Worm (Caenorhabditis elegans): Measurements from ENCODE around the gene T24F1.7.

T24F1.7 gene

ce11 chrII:11345570-11346029 lies 33.3 kb downstream of the T24F1.7 start, which contains the start of gene nduf-11 (continued):
- TF ChIP-seq fkh-4 (tag; optimal IDR thresholded peaks at IDR 0.05; ENCODE audit: borderline replicate concordance) (peak; percentile 43), pqm-1 (tag; optimal IDR thresholded peaks at IDR 0.05) (no peak), aha-1 (tag; optimal IDR thresholded peaks at IDR 0.05) (peak; percentile 59), nhr-85 (tag) (peak; percentile 94), xbp-1 (tag; optimal IDR thresholded peaks at IDR 0.05) (peak; percentile 87), fkh-8 (tag; optimal IDR thresholded peaks at IDR 0.05) (peak; percentile 71), nhr-76 (tag; optimal IDR thresholded peaks at IDR 0.05) (no peak), ceh-88 (GFP tag; IDR thresholded peaks at IDR 0.05) (peak; percentile 40; the same call in 1 of the 2 replicates), mdl-1 (tag; optimal IDR thresholded peaks at IDR 0.05) (peak in 1 of 2 experiments; percentile 80), nhr-20 (tag; optimal IDR thresholded peaks at IDR 0.05) (peak; percentile 87), skn-1 (tag; optimal IDR thresholded peaks at IDR 0.05) (peak; percentile 91), elt-2 (tag; optimal IDR thresholded peaks at IDR 0.05) (peak; percentile 74), lsy-2 (tag; optimal IDR thresholded peaks at IDR 0.05) (peak; percentile 92 to 93), unc-86 (tag; optimal IDR thresholded peaks at IDR 0.05) (peak; percentile 84), nhr-12 (tag; optimal IDR thresholded peaks at IDR 0.05) (no peak), unc-62 (GFP tag; optimal IDR thresholded peaks at IDR 0.05) (no peak), egl-13 (tag; optimal IDR thresholded peaks at IDR 0.05) (peak; percentile 56), sptf-1 (tag; optimal IDR thresholded peaks at IDR 0.05) (no peak), zag-1 (tag; optimal IDR thresholded peaks at IDR 0.05) (no peak), dsc-1 (tag; optimal IDR thresholded peaks at IDR 0.05) (peak; percentile 90), nhr-47 (tag; optimal IDR thresholded peaks at IDR 0.05) (peak; percentile 94), tlp-1 (tag; optimal IDR thresholded peaks at IDR 0.05) (no peak), hpl-2 (GFP tag; optimal IDR thresholded peaks at IDR 0.05) (no peak), nhr-11 (tag; optimal IDR thresholded peaks at IDR 0.05) (peak; percentile 66), C34B4.2 (tag; optimal IDR thresholded peaks at IDR 0.05) (no peak), nhr-90 (tag; optimal IDR thresholded peaks at IDR 0.05; ENCODE audit: poor library complexity) (peak; percentile 87), efl-1 (optimal IDR thresholded peaks at IDR 0.05) (peak; percentile 75 to 98), efl-1 (GFP tag; optimal IDR thresholded peaks at IDR 0.05 in 1 of 2) (peak; percentile 96 to 100), nhr-77 (tag; optimal IDR thresholded peaks at IDR 0.05) (peak; percentile 52), lin-35 (GFP tag; optimal IDR thresholded peaks at IDR 0.05) (peak; percentile 95 to 98), rnt-1 (tag; optimal IDR thresholded peaks at IDR 0.05) (peak; percentile 92), unc-130 (tag; optimal IDR thresholded peaks at IDR 0.05) (peak; percentile 68), elt-3 (tag; optimal IDR thresholded peaks at IDR 0.05) (peak in 2 of 6 experiments; percentile 64 to 91), grh-1 (GFP tag; IDR thresholded peaks at IDR 0.05) (peak; percentile 90), pag-3 (tag; optimal IDR thresholded peaks at IDR 0.05; ENCODE audit: borderline replicate concordance, insufficient read depth) (no peak), mep-1 (tag; optimal IDR thresholded peaks at IDR 0.05) (peak; percentile 93), hlh-4 (tag; optimal IDR thresholded peaks at IDR 0.05) (no peak), sox-4 (tag; optimal IDR thresholded peaks at IDR 0.05) (peak; percentile 63), mef-2 (tag; optimal IDR thresholded peaks at IDR 0.05) (no peak), nhr-237 (tag; optimal IDR thresholded peaks at IDR 0.05) (peak; percentile 37), lin-14 (GFP tag; optimal IDR thresholded peaks at IDR 0.05) (peak; percentile 85), unc-30 (tag; optimal IDR thresholded peaks at IDR 0.05) (no peak), egl-27 (tag; optimal IDR thresholded peaks at IDR 0.05) (no peak), sup-37 (GFP tag; optimal IDR thresholded peaks at IDR 0.05) (peak; percentile 70), nhr-19 (GFP tag; conservative IDR thresholded peaks at IDR 0.05) (peak; percentile 89), lin-13 (GFP tag; optimal IDR thresholded peaks at IDR 0.05) (peak; percentile 75), C16A3.4 (tag; optimal IDR thresholded peaks at IDR 0.05) (peak; percentile 81), ama-1 (optimal IDR thresholded peaks at IDR 0.05) (peak; percentile 69), nhr-28 (tag; optimal IDR thresholded peaks at IDR 0.05) (no peak), ceh-63 (GFP tag; optimal IDR thresholded peaks at IDR 0.05) (no peak), hlh-17 (GFP tag; optimal IDR thresholded peaks at IDR 0.05; ENCODE audit: borderline replicate concordance) (no peak), C04F5.9 (tag; optimal IDR thresholded peaks at IDR 0.05) (peak; percentile 72), snu-23 (GFP tag; optimal IDR thresholded peaks at IDR 0.05) (peak; percentile 91), ceh-90 (tag; optimal IDR thresholded peaks at IDR 0.05) (peak; percentile 36)

Data from whole organism, L1 larva.